Fruit fly (Drosophila melanogaster): ENCODE measurements around the gene lmgB.
A peak's percentile ranks its signal among the peaks of the same experiment; 100 is the strongest.

The lmgB gene

dm6 chr2L:8488735-8489134 is 39.7 kb downstream of the lmgB start, which contains the start of gene CG13088 (continued):
- no peak for TF ChIP-seq CG6813 (GFP tag; optimal IDR thresholded peaks at IDR 0.05)
- no peak for TF ChIP-seq Dip2 (GFP tag; IDR thresholded peaks at IDR 0.05)
- TF ChIP-seq CG11398 (GFP tag; optimal IDR thresholded peaks at IDR 0.05), result peak; percentile 2
- TF ChIP-seq CG12236 (GFP tag; optimal IDR thresholded peaks at IDR 0.05), result no peak
- TF ChIP-seq jing (GFP tag; optimal IDR thresholded peaks at IDR 0.05), result no peak
- no peak for TF ChIP-seq luna (GFP tag; optimal IDR thresholded peaks at IDR 0.05)
- TF ChIP-seq fd102C (GFP tag; optimal IDR thresholded peaks at IDR 0.05), result no peak
- no peak for TF ChIP-seq Nf-YB (GFP tag; optimal IDR thresholded peaks at IDR 0.05)
- TF ChIP-seq pzg (GFP tag; optimal IDR thresholded peaks at IDR 0.05), result peak; percentile 75
- peak; percentile 35 for TF ChIP-seq Bteb2 (GFP tag; optimal IDR thresholded peaks at IDR 0.05)
- no peak for TF ChIP-seq Scr (GFP tag; IDR thresholded peaks at IDR 0.05; ENCODE audit: partially characterized antibody)
- TF ChIP-seq CG3838 (GFP tag; optimal IDR thresholded peaks at IDR 0.05), result peak; percentile 29
- TF ChIP-seq Sox102F (GFP tag; optimal IDR thresholded peaks at IDR 0.05), result peak; percentile 3
- no peak for TF ChIP-seq gce (GFP tag; IDR thresholded peaks at IDR 0.05)
- TF ChIP-seq cwo (GFP tag; optimal IDR thresholded peaks at IDR 0.05), result no peak
- TF ChIP-seq CG10366 (GFP tag; IDR thresholded peaks at IDR 0.05), result no peak
- peak; percentile 96 for TF ChIP-seq CG14441 (GFP tag; IDR thresholded peaks at IDR 0.05)
- TF ChIP-seq CG17328 (GFP tag; IDR thresholded peaks at IDR 0.05), result no peak
- TF ChIP-seq CG8944 (GFP tag; optimal IDR thresholded peaks at IDR 0.05), result peak; percentile 10
- TF ChIP-seq Deaf1 (tag; optimal IDR thresholded peaks at IDR 0.05), result no peak
- TF ChIP-seq abd-A (tag; optimal IDR thresholded peaks at IDR 0.05), result no peak
- TF ChIP-seq Dbx (GFP tag; IDR thresholded peaks at IDR 0.05), result 0 out of 3 replicates have a peak, but pooled peaks have one; percentile 21
- TF ChIP-seq schlank (tag; optimal IDR thresholded peaks at IDR 0.05), result no peak
- peak; percentile 38 for TF ChIP-seq CG4617 (GFP tag; optimal IDR thresholded peaks at IDR 0.05; ENCODE audit: borderline replicate concordance)
- TF ChIP-seq CG1792 (GFP tag; optimal IDR thresholded peaks at IDR 0.05), result peak; percentile 6
- TF ChIP-seq Ets97D (GFP tag; optimal IDR thresholded peaks at IDR 0.05), result peak; percentile 85
- no peak for TF ChIP-seq usp (GFP tag; optimal IDR thresholded peaks at IDR 0.05)
- TF ChIP-seq Pdp1 (GFP tag; optimal IDR thresholded peaks at IDR 0.05), result peak in 1 of 2 experiments; percentile 34
- no peak; the same call in 1 of the 2 replicates for TF ChIP-seq CG32532 (GFP tag; IDR thresholded peaks at IDR 0.05)
- TF ChIP-seq MTF-1 (GFP tag; optimal IDR thresholded peaks at IDR 0.05; ENCODE audit: borderline replicate concordance), result no peak
- TF ChIP-seq CG10267 (tag; optimal IDR thresholded peaks at IDR 0.05), result peak; percentile 98
- TF ChIP-seq wor (GFP tag; IDR thresholded peaks at IDR 0.05), result no peak
- no peak for TF ChIP-seq tup (GFP tag; optimal IDR thresholded peaks at IDR 0.05)
- no peak for TF ChIP-seq CG3726 (GFP tag; IDR thresholded peaks at IDR 0.05)
- TF ChIP-seq emc (GFP tag; optimal IDR thresholded peaks at IDR 0.05), result no peak
- no peak for TF ChIP-seq CG16863 (GFP tag; optimal IDR thresholded peaks at IDR 0.05)
- no peak for TF ChIP-seq en (GFP tag; optimal IDR thresholded peaks at IDR 0.05)
- TF ChIP-seq Nf-YA (GFP tag; IDR thresholded peaks at IDR 0.05), result no peak
- TF ChIP-seq CG1602 (GFP tag; optimal IDR thresholded peaks at IDR 0.05), result peak; percentile 6
- no peak for TF ChIP-seq esg (GFP tag; conservative IDR thresholded peaks at IDR 0.05)
- no peak for TF ChIP-seq sna (GFP tag; IDR thresholded peaks at IDR 0.05; ENCODE audit: partially characterized antibody)
- no peak for TF ChIP-seq Ada2b (GFP tag; IDR thresholded peaks at IDR 0.05)
- no peak for TF ChIP-seq CG10462 (GFP tag; optimal IDR thresholded peaks at IDR 0.05)
- peak; percentile 21 for TF ChIP-seq BEAF-32 (GFP tag; optimal IDR thresholded peaks at IDR 0.05)
- no peak for TF ChIP-seq kni (GFP tag; optimal IDR thresholded peaks at IDR 0.05)
- no peak for TF ChIP-seq unpg (GFP tag; optimal IDR thresholded peaks at IDR 0.05)
- TF ChIP-seq CG3407 (GFP tag; optimal IDR thresholded peaks at IDR 0.05), result peak; percentile 12
- no peak for TF ChIP-seq Usf (GFP tag; optimal IDR thresholded peaks at IDR 0.05)
- TF ChIP-seq z (GFP tag; IDR thresholded peaks at IDR 0.05), result no peak
- TF ChIP-seq Dfd (GFP tag; optimal IDR thresholded peaks at IDR 0.05), result peak in 1 of 2 experiments; percentile 5
- TF ChIP-seq CG7786 (GFP tag; optimal IDR thresholded peaks at IDR 0.05), result peak; percentile 44
